Fruit fly (Drosophila melanogaster) whole organism, embryonic: ENCODE measurements around the gene CG31436.

Source experiments
- Ada2b ChIP-seq: fragments of 200-800 bp; sonication (Bioruptor generic); IDR thresholded peaks from 2 replicates; pipeline ENCODE4 v1.3.6; 2022; ENCODE audit warnings: missing biosample characterization, missing genetic modification characterization
- Awh ChIP-seq: fragments of 200-800 bp; sonication (Bioruptor generic); IDR thresholded peaks from 2 replicates; pipeline ENCODE4, ENCODE4 v1.3.6; 2022; ENCODE audit warnings: missing biosample characterization, missing genetic modification characterization
- Bdp1 ChIP-seq: fragments of 200-800 bp; sonication (Bioruptor generic); optimal IDR thresholded peaks from 3 replicates; lab custom pipeline; 2016; ENCODE audit warnings: missing biosample characterization, missing genetic modification characterization
- Bteb2 ChIP-seq: fragments of 200-800 bp; sonication (Bioruptor generic); optimal IDR thresholded peaks from 2 replicates; lab custom pipeline; 2016; ENCODE audit warnings: missing biosample characterization, missing genetic modification characterization
- C15 ChIP-seq: fragments of 200-800 bp; sonication (Bioruptor generic); IDR thresholded peaks from 3 replicates; pipeline ENCODE4 v1.3.6; 2022; ENCODE audit warnings: missing biosample characterization, missing genetic modification characterization
- CG10565 ChIP-seq: fragments of 200-800 bp; sonication (Bioruptor generic); optimal IDR thresholded peaks from 3 replicates; lab custom pipeline; 2016; ENCODE audit warnings: missing biosample characterization, mild to moderate bottlenecking, missing genetic modification characterization
- CG12071 ChIP-seq: fragments of 200-800 bp; sonication (Bioruptor generic); optimal IDR thresholded peaks from 3 replicates; lab custom pipeline; 2018; ENCODE audit warnings: missing biosample characterization, mild to moderate bottlenecking, missing genetic modification characterization
- CG12155 ChIP-seq: fragments of 200-800 bp; sonication (Bioruptor generic); optimal IDR thresholded peaks from 3 replicates; lab custom pipeline; 2016; ENCODE audit warnings: missing biosample characterization, missing genetic modification characterization
- CG12299 ChIP-seq: fragments of 200-800 bp; sonication (Bioruptor generic); optimal IDR thresholded peaks from 2 replicates; lab custom pipeline; 2018; ENCODE audit warnings: missing biosample characterization, mild to moderate bottlenecking, missing genetic modification characterization
- CG13775 ChIP-seq: fragments of 200-800 bp; sonication (Bioruptor generic); optimal IDR thresholded peaks from 3 replicates; lab custom pipeline; 2017; ENCODE audit warnings: missing biosample characterization, mild to moderate bottlenecking, missing genetic modification characterization
- CG15073 ChIP-seq: fragments of 200-800 bp; sonication (Bioruptor generic); optimal IDR thresholded peaks from 2 replicates; lab custom pipeline; 2016; ENCODE audit warnings: missing biosample characterization, missing genetic modification characterization
- CG16813 ChIP-seq: fragments of 200-800 bp; sonication (Bioruptor generic); IDR thresholded peaks from 3 replicates; pipeline ENCODE4 v1.3.6; 2022; ENCODE audit warnings: missing biosample characterization, missing genetic modification characterization; ENCODE audit not compliant: partially characterized antibody
- CG2116 ChIP-seq: fragments of 200-800 bp; sonication (Bioruptor generic); optimal IDR thresholded peaks from 3 replicates; lab custom pipeline; 2018; ENCODE audit warnings: missing biosample characterization, mild to moderate bottlenecking, missing genetic modification characterization
- CG2678 ChIP-seq: fragments of 200-800 bp; sonication (Bioruptor generic); optimal IDR thresholded peaks from 3 replicates; lab custom pipeline; 2019; ENCODE audit warnings: missing biosample characterization, mild to moderate bottlenecking, missing genetic modification characterization, moderate library complexity
- CG2875 ChIP-seq: fragments of 200-800 bp; sonication (Bioruptor generic); optimal IDR thresholded peaks from 2 replicates; lab custom pipeline; 2017; ENCODE audit warnings: missing biosample characterization, mild to moderate bottlenecking, missing genetic modification characterization, missing genetic modification reagents
- CG34224 ChIP-seq: fragments of 200-800 bp; sonication (Bioruptor generic); IDR thresholded peaks from 3 replicates; pipeline ENCODE4 v1.3.6; 2022; ENCODE audit warnings: missing biosample characterization, missing genetic modification characterization; ENCODE audit not compliant: partially characterized antibody
- CG8359 ChIP-seq: fragments of 200-800 bp; sonication (Bioruptor generic); optimal IDR thresholded peaks from 2 replicates; lab custom pipeline; 2017; ENCODE audit warnings: missing biosample characterization, mild to moderate bottlenecking, missing genetic modification characterization, borderline replicate concordance
- CkIIα-i1 ChIP-seq: fragments of 200-800 bp; sonication (Bioruptor generic); IDR thresholded peaks from 2 replicates; pipeline ENCODE4 v1.3.6; 2022; ENCODE audit warnings: missing biosample characterization, missing genetic modification characterization
- CoRest ChIP-seq: fragments of 200-800 bp; sonication (Bioruptor generic); optimal IDR thresholded peaks from 3 replicates; lab custom pipeline; 2018; ENCODE audit warnings: missing biosample characterization, mild to moderate bottlenecking, missing genetic modification characterization, moderate library complexity
- Dek ChIP-seq: fragments of 200-800 bp; sonication (Bioruptor generic); optimal IDR thresholded peaks from 3 replicates; lab custom pipeline; 2019; ENCODE audit warnings: missing biosample characterization, mild to moderate bottlenecking, missing genetic modification characterization, moderate library complexity
- Doc2 ChIP-seq: fragments of 200-800 bp; sonication (Bioruptor generic); IDR thresholded peaks from 2 replicates; pipeline ENCODE4 v1.3.6; 2022; ENCODE audit warnings: missing biosample characterization, missing genetic modification characterization
- Dp ChIP-seq: fragments of 200-800 bp; sonication (Bioruptor generic); optimal IDR thresholded peaks from 2 replicates; lab custom pipeline; 2018; ENCODE audit warnings: missing biosample characterization, mild to moderate bottlenecking, missing genetic modification characterization, moderate library complexity
- Gsc ChIP-seq: fragments of 200-800 bp; sonication (Bioruptor generic); IDR thresholded peaks from 2 replicates; pipeline ENCODE4 v1.3.6; 2022; ENCODE audit warnings: missing biosample characterization, missing genetic modification characterization
- Hey ChIP-seq: fragments of 200-800 bp; sonication (Bioruptor generic); optimal IDR thresholded peaks from 3 replicates; lab custom pipeline; 2018; ENCODE audit warnings: missing biosample characterization, mild to moderate bottlenecking, missing genetic modification characterization
- HmgD ChIP-seq: fragments of 200-800 bp; sonication (Bioruptor generic); optimal IDR thresholded peaks from 3 replicates; lab custom pipeline; 2016; ENCODE audit warnings: missing biosample characterization, missing genetic modification characterization
- Hr3 ChIP-seq: fragments of 200-800 bp; sonication (Bioruptor generic); optimal IDR thresholded peaks from 3 replicates; lab custom pipeline; 2016; ENCODE audit warnings: missing biosample characterization, missing genetic modification characterization
- Hr51 ChIP-seq, 2 experiments: fragments of 200-800 bp; sonication (Bioruptor generic); optimal IDR thresholded peaks; 2 replicates in 1 of 2; 3 replicates in 1 of 2; lab custom pipeline; 2016 to 2018; ENCODE audit warnings: missing biosample characterization in 2 of 2, missing genetic modification characterization in 2 of 2, mild to moderate bottlenecking in 1 of 2, moderate library complexity in 1 of 2
- Lpt ChIP-seq: fragments of >200 bp; optimal IDR thresholded peaks from 2 replicates; lab custom pipeline; 2018; ENCODE audit warnings: missing biosample characterization, missing genetic modification characterization
- Sox100B ChIP-seq: fragments of 200-800 bp; sonication (Bioruptor generic); optimal IDR thresholded peaks from 3 replicates; lab custom pipeline; 2018; ENCODE audit warnings: missing biosample characterization, mild to moderate bottlenecking, missing genetic modification characterization
- Spps ChIP-seq: fragments of 200-800 bp; sonication (Bioruptor generic); optimal IDR thresholded peaks from 2 replicates; lab custom pipeline; 2018; ENCODE audit warnings: missing biosample characterization, mild to moderate bottlenecking, missing genetic modification characterization
- Sry-δ ChIP-seq: fragments of 200-800 bp; sonication (Bioruptor generic); optimal IDR thresholded peaks from 2 replicates; lab custom pipeline; 2016; ENCODE audit warnings: missing biosample characterization, missing genetic modification characterization
- amos ChIP-seq: fragments of 200-800 bp; sonication (Bioruptor generic); IDR thresholded peaks from 2 replicates; pipeline ENCODE4 v1.3.6; 2022; ENCODE audit warnings: missing biosample characterization, missing genetic modification characterization; ENCODE audit not compliant: partially characterized antibody
- chm ChIP-seq: fragments of 200-800 bp; sonication (Bioruptor generic); IDR thresholded peaks from 2 replicates; pipeline ENCODE4 v1.3.6; 2022; ENCODE audit warnings: missing biosample characterization, missing genetic modification characterization
- ci ChIP-seq: fragments of 200-800 bp; sonication (Bioruptor generic); IDR thresholded peaks from 3 replicates; pipeline ENCODE4 v1.3.6; 2022; ENCODE audit warnings: missing biosample characterization, missing genetic modification characterization
- dmrt99B ChIP-seq: fragments of 200-800 bp; sonication (Bioruptor generic); optimal IDR thresholded peaks from 2 replicates; lab custom pipeline; 2018; ENCODE audit warnings: missing biosample characterization, mild to moderate bottlenecking, missing genetic modification characterization, moderate library complexity
- en ChIP-seq: fragments of 200-800 bp; sonication (Bioruptor generic); optimal IDR thresholded peaks from 2 replicates; lab custom pipeline; 2016; ENCODE audit warnings: missing biosample characterization, missing genetic modification characterization
- fd3F ChIP-seq: fragments of 200-800 bp; sonication (Bioruptor generic); optimal IDR thresholded peaks from 2 replicates; lab custom pipeline; 2018; ENCODE audit warnings: missing biosample characterization, mild to moderate bottlenecking, missing genetic modification characterization, moderate library complexity
- lab ChIP-seq: fragments of 200-800 bp; sonication (Bioruptor generic); optimal IDR thresholded peaks from 3 replicates; lab custom pipeline; 2017; ENCODE audit warnings: missing biosample characterization, missing genetic modification characterization, mild to moderate bottlenecking, moderate library complexity, missing genetic modification reagents
- lov ChIP-seq, 2 experiments: fragments of 200-800 bp in 1 of 2; fragments of >200 bp in 1 of 2; sonication (Bioruptor generic) in 1 of 2; IDR thresholded peaks in 1 of 2; optimal IDR thresholded peaks in 1 of 2; 2 replicates in 1 of 2; 3 replicates in 1 of 2; pipeline versions ENCODE4 v1.3.6 to Lab custom; 2017 to 2022; ENCODE audit warnings: missing biosample characterization in 1 of 2, missing genetic modification characterization in 1 of 2
- maf-S ChIP-seq: fragments of 200-800 bp; sonication (Bioruptor generic); optimal IDR thresholded peaks from 2 replicates; lab custom pipeline; 2016; ENCODE audit warnings: missing biosample characterization, missing genetic modification characterization
- nerfin-1 ChIP-seq: fragments of 200-800 bp; sonication (Bioruptor generic); optimal IDR thresholded peaks from 3 replicates; lab custom pipeline; 2019; ENCODE audit warnings: missing biosample characterization, mild to moderate bottlenecking, missing genetic modification characterization, moderate library complexity
- oc ChIP-seq: fragments of 200-800 bp; sonication (Bioruptor generic); optimal IDR thresholded peaks from 2 replicates; lab custom pipeline; 2018; ENCODE audit warnings: missing biosample characterization, mild to moderate bottlenecking, missing genetic modification characterization, moderate library complexity
- org-1 ChIP-seq: fragments of 200-800 bp; sonication (Bioruptor generic); optimal IDR thresholded peaks from 2 replicates; lab custom pipeline; 2017; ENCODE audit warnings: missing biosample characterization, missing genetic modification characterization
- otp ChIP-seq: fragments of 200-800 bp; sonication (Bioruptor generic); IDR thresholded peaks from 3 replicates; pipeline ENCODE4, ENCODE4 v1.3.6; 2022; ENCODE audit warnings: missing biosample characterization, missing genetic modification characterization
- pan ChIP-seq, 4 experiments: fragments of >200 bp in 3 of 4; fragments of 200-800 bp in 1 of 4; sonication (Bioruptor generic) in 1 of 4; optimal IDR thresholded peaks in 3 of 4; IDR thresholded peaks in 1 of 4; 2 replicates each; pipeline versions ENCODE4 v1.3.6 to Lab custom; 2017 to 2022; ENCODE audit warnings: missing biosample characterization in 2 of 4, missing genetic modification characterization in 2 of 4, mixed read lengths in 1 of 4
- repo ChIP-seq: fragments of 200-800 bp; sonication (Bioruptor generic); optimal IDR thresholded peaks from 2 replicates; lab custom pipeline; 2016; ENCODE audit warnings: missing biosample characterization, missing genetic modification characterization
- run ChIP-seq: fragments of 200-800 bp; sonication (Bioruptor generic); optimal IDR thresholded peaks from 3 replicates; lab custom pipeline; 2018; ENCODE audit warnings: missing biosample characterization, mild to moderate bottlenecking, missing genetic modification characterization
- trh ChIP-seq: fragments of 200-800 bp; sonication (Bioruptor generic); optimal IDR thresholded peaks from 2 replicates; lab custom pipeline; 2016; ENCODE audit warnings: missing biosample characterization, missing genetic modification characterization
- unc-4 ChIP-seq: fragments of 200-800 bp; sonication (Bioruptor generic); IDR thresholded peaks from 2 replicates; pipeline ENCODE4 v1.3.6; 2022; ENCODE audit warnings: missing biosample characterization, missing genetic modification characterization; ENCODE audit not compliant: partially characterized antibody

The CG31436 gene

DNA sequence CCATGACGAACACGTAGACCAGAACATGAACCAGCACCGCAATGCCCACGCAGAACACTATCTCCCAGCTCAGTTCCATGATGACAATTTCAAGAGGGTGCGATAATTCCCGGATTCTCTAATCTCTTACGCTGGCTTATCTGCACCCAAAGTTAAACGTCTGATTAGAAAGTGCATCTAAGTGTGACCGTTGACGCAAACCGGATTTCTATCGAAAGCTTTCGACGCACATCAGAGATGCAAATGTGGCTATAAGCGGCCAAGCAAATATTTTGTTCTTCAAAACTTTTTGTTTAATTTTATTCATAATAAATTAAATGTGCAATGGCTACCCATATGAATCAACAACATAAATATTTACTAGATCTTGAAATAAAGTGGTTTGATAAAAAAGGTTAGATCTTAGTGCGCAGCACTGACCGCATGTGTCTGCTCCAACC, 41.6 kb upstream of the CG31436 start, which contains the start of the genes Kdsr and CG11858 (continued):
- no peak for TF ChIP-seq org-1 (GFP tag; lab: Kevin White, UChicago)
- TF ChIP-seq Doc2 (GFP tag; lab: Robert Waterston, UW) = no peak
- TF ChIP-seq lab (GFP tag; lab: Kevin White, UChicago) = no peak
- TF ChIP-seq Lpt (GFP tag; lab: Kevin White, UChicago) = no peak
- TF ChIP-seq Gsc (GFP tag; lab: Robert Waterston, UW) = no peak
- peak; percentile 47 for TF ChIP-seq fd3F (GFP tag; lab: Kevin White, UChicago)
- peak; percentile 68 for TF ChIP-seq Bteb2 (GFP tag; lab: Kevin White, UChicago)
- peak; percentile 28 for TF ChIP-seq nerfin-1
- TF ChIP-seq CG15073 (GFP tag; lab: Kevin White, UChicago) = no peak
- TF ChIP-seq pan (optimal IDR thresholded peaks at IDR 0.05; lab: Kevin White, UChicago) = no peak
- peak in 1 of 2 experiments; percentile 64 for TF ChIP-seq pan (GFP tag; optimal IDR thresholded peaks at IDR 0.05 in 1 of 2, IDR thresholded peaks at IDR 0.05 in 1 of 2)
- no peak for TF ChIP-seq CG12071 (GFP tag; lab: Kevin White, UChicago)
- TF ChIP-seq CG12155 (GFP tag; lab: Kevin White, UChicago) = peak; percentile 54
- 0 out of 3 replicates have a peak, but pooled peaks have one; percentile 43 for TF ChIP-seq otp
- no peak for TF ChIP-seq CG2678 (tag; lab: Kevin White, UChicago)
- TF ChIP-seq HmgD = no peak
- no peak for TF ChIP-seq lov (optimal IDR thresholded peaks at IDR 0.05; lab: Kevin White, UChicago)
- TF ChIP-seq lov (GFP tag; IDR thresholded peaks at IDR 0.05; lab: Robert Waterston, UW) = 0 out of 3 replicates have a peak, but pooled peaks have one; percentile 63
- TF ChIP-seq Sry-δ (GFP tag; lab: Kevin White, UChicago) = peak; percentile 58
- 0 out of 2 replicates have a peak, but pooled peaks have one; percentile 5 for TF ChIP-seq chm (GFP tag; lab: Robert Waterston, UW)
- TF ChIP-seq CG13775 = peak; percentile 73
- no peak for TF ChIP-seq repo
- peak; percentile 51 for TF ChIP-seq Spps (tag; lab: Kevin White, UChicago)
- TF ChIP-seq Bdp1 (GFP tag; lab: Kevin White, UChicago) = peak; percentile 27
- no peak for TF ChIP-seq Awh (GFP tag; lab: Robert Waterston, UW)
- no peak for TF ChIP-seq trh (GFP tag; lab: Kevin White, UChicago)
- TF ChIP-seq Hr51 (GFP tag; optimal IDR thresholded peaks at IDR 0.05; lab: Kevin White, UChicago) = peak in 1 of 2 experiments; percentile 56
- peak; percentile 63 for TF ChIP-seq Hr3 (GFP tag; lab: Kevin White, UChicago)
- no peak for TF ChIP-seq en (GFP tag; lab: Kevin White, UChicago)
- TF ChIP-seq oc = peak; percentile 67
- TF ChIP-seq amos = no peak
- TF ChIP-seq CG2116 = peak; percentile 63
- peak; percentile 56; the same call in 1 of the 2 replicates for TF ChIP-seq unc-4 (GFP tag; lab: Robert Waterston, UW)
- TF ChIP-seq CG16813 (GFP tag; lab: Robert Waterston, UW) = no peak
- no peak for TF ChIP-seq CG2875 (GFP tag; lab: Kevin White, UChicago)
- TF ChIP-seq Dp (GFP tag; lab: Kevin White, UChicago) = peak; percentile 11
- peak; percentile 52 for TF ChIP-seq Dek
- TF ChIP-seq CG8359 (GFP tag; lab: Kevin White, UChicago) = peak; percentile 16
- TF ChIP-seq CoRest (tag; lab: Kevin White, UChicago) = peak; percentile 71
- no peak for TF ChIP-seq Hey
- no peak for TF ChIP-seq dmrt99B (tag; lab: Kevin White, UChicago)
- TF ChIP-seq run (tag; lab: Kevin White, UChicago) = peak; percentile 2
- TF ChIP-seq CkIIα-i1 (GFP tag; lab: Robert Waterston, UW) = no peak
- TF ChIP-seq CG10565 = no peak
- TF ChIP-seq CG34224 = no peak
- TF ChIP-seq maf-S = peak; percentile 40
- no peak for TF ChIP-seq C15
- TF ChIP-seq CG12299 (tag; lab: Kevin White, UChicago) = peak; percentile 49
- peak; percentile 57; the same call in 1 of the 2 replicates for TF ChIP-seq Ada2b
- no peak for TF ChIP-seq Sox100B (GFP tag; lab: Kevin White, UChicago)
- peak; percentile 47 for TF ChIP-seq ci (GFP tag; lab: Robert Waterston, UW)
